Worm (Caenorhabditis elegans): ENCODE measurements around the gene T04B2.7.

- TF ChIP-seq ama-1 (optimal IDR thresholded peaks at IDR 0.05) (no peak), blmp-1 (tag; optimal IDR thresholded peaks at IDR 0.05; ENCODE audit: insufficient read depth) (no peak), lin-13 (GFP tag; optimal IDR thresholded peaks at IDR 0.05) (no peak), nhr-237 (tag; optimal IDR thresholded peaks at IDR 0.05) (no peak), unc-39 (tag; optimal IDR thresholded peaks at IDR 0.05) (no peak), nhr-129 (tag; optimal IDR thresholded peaks at IDR 0.05) (no peak), elt-3 (tag; optimal IDR thresholded peaks at IDR 0.05) (no peak), nhr-12 (tag; optimal IDR thresholded peaks at IDR 0.05) (no peak), unc-62 (GFP tag; optimal IDR thresholded peaks at IDR 0.05) (no peak), lsy-2 (tag; optimal IDR thresholded peaks at IDR 0.05) (no peak)
These were observed 7.9 kb upstream of the T04B2.7 start for ce11 chrIV:10063941-10064340.

Data from whole organism, L2 larva.